Fruit fly (Drosophila melanogaster): ENCODE results near the gene loh.

The loh gene

DNA sequence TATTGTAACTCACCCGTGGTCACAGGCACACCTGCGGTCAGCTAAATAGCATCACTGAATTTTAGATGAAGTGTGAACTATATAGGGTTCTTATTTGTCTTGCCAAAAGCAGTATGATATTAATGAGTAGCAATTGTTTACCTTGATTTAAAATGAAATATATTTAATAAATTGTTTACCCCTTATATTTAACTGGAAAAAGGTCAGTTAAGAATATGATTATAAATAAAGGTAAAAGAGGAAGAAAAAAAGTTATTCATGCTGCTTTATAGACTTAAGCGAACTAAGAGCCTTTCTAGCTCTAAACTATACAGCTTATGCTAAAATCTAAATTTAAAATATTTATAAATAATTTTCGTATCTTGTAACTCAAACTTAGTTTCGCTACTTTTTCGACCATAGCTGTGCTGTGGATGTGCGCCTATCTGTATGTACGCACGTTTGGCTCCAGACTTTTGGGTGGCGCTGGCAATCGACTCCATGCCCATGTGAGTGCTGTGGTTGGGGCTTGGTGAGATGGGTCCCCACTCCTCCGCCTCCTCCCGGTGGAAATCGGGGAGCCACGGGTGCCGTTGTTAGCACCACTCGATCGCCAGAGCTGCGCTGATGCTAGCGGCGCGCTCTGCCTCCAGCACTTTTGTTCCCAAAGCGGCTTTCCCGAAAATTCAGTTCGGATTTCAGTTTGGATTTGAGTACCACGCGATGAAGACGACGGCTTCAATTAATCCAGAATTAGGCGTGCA is at the start of gene loh:
Gene loh, plus strand, starts transcription at position 487 of the 743 bp plus-strand sequence.
- no peak for TF ChIP-seq noc (tag; optimal IDR thresholded peaks at IDR 0.05)

dm6 chr2L:10393467-10393866 is 48.9 kb upstream of the loh start:
- no peak for TF ChIP-seq noc (tag; optimal IDR thresholded peaks at IDR 0.05)

DNA sequence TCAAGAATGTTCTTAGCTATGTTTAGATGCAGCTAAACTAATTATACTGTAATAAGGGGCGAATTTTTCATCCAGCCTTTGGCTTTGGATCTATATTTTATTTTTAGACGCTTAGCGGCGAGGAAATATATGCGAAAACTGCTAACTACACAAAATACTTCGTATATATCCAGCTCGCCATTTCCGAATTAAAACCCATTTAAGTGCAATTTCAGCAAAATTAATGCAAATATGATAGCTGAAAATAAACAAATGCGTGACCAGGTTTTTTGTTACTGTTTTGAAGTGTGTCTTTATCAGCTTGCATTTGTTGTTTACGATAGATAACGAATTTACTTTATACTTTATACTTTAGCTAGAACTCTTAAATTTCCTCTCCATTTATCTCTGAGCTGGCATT is 47.3 kb upstream of the loh start:
- no peak for TF ChIP-seq noc (tag; optimal IDR thresholded peaks at IDR 0.05)

- TF ChIP-seq noc (tag; optimal IDR thresholded peaks at IDR 0.05): no peak
These were observed 46.5 kb upstream of the loh start, which contains the start of gene Mdh1 for dm6 chr2L:10395642-10396487. Gene Mdh1, minus strand, starts transcription at chr2L:10396332.

- no peak for TF ChIP-seq noc (tag; optimal IDR thresholded peaks at IDR 0.05)
These were observed 45.9 kb upstream of the loh start, which contains the start of gene Cnot4 for dm6 chr2L:10396488-10396824. Gene Cnot4, plus strand, starts transcription at chr2L:10396716.

- TF ChIP-seq noc (tag; optimal IDR thresholded peaks at IDR 0.05): no peak
These were observed 45.3 kb upstream of the loh start for dm6 chr2L:10396877-10397587.

- no peak for TF ChIP-seq noc (tag; optimal IDR thresholded peaks at IDR 0.05)
These were observed 38.5 kb upstream of the loh start for dm6 chr2L:10403803-10404315.

- TF ChIP-seq noc (tag; optimal IDR thresholded peaks at IDR 0.05): no peak
These were observed 37.2 kb upstream of the loh start, which contains the start of the genes CG17768, LSm-4 and Ir31a for dm6 chr2L:10405008-10405654. Gene CG17768, minus strand, starts transcription at chr2L:10405203. Gene LSm-4, minus strand, starts transcription at chr2L:10405203. Gene Ir31a, plus strand, starts transcription at chr2L:10405565.

- TF ChIP-seq noc (tag; optimal IDR thresholded peaks at IDR 0.05): no peak
These were observed 34.2 kb upstream of the loh start, which contains the start of the genes Ip259 and RpS27A for dm6 chr2L:10408122-10408576. Gene Ip259, plus strand, starts transcription at chr2L:10408352. Gene RpS27A, plus strand, starts transcription at chr2L:10408352.

DNA sequence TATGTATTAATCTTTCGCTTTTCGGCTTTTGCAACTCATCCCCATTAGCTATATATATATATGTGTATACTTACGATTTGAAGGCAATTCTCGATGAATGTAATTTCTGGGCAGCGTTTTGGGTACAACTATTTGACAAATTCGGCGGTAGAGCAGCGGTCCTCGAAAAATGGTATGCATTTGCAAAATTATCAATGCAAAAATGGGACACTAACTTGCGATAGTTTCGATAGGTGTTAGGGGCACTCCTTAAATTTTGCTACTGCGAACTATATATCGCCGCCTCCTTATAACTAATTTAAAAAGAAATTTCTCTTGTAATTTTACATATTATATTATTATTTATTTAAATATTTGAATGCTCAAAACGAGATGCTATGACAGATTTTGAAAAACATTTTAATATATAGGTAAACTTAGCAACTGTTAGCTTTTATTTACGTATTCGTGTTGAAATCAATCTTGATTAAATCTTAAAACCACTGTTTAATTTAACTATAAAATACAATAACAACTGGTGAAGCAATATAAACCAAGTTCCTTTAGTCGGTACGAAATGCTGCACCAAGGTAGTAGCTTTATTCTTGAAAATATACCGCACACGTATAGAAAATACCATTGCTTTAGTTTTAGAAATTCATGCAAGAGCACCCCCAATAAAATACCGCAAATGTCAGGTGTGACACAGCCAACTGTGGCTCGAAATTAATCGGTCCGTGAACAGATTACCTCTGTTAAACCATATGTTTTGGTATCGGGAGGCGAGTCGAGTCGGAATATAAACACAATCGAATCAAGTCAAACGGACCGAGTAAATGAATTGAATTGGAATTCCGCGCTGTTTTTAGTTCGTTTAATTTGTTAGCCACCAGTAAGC is 28.8 kb upstream of the loh start, which contains the start of the genes CG5355 and Klp31E:
Gene CG5355, minus strand, starts transcription at position 213 of the 877 bp plus-strand sequence.
Gene Klp31E, plus strand, starts transcription at position 767 of the 877 bp plus-strand sequence.
- no peak for TF ChIP-seq noc (tag; optimal IDR thresholded peaks at IDR 0.05)

DNA sequence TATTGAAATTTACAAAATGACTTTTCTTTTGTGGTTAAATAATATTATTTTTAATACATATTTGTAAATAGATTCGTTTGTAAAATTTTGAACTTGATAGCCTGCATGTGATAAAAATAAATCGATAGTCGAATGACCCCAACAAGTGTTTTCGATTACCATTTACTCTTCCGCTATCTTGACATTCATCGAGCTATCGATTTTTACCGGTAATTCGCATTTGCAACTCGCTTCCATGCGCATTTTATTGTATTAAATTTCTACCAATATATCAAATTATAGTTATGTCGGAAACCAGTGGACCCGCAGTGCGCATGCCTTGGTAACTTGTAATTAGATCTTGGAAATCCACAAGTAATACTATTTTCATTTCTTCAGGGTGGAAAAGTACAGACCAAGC is 23.4 kb upstream of the loh start, which contains the start of gene RfC3:
Gene RfC3, plus strand, starts transcription at position 210 of the 400 bp plus-strand sequence.
- no peak for TF ChIP-seq noc (tag; optimal IDR thresholded peaks at IDR 0.05)

- no peak for TF ChIP-seq noc (tag; optimal IDR thresholded peaks at IDR 0.05)
These were observed 19.4 kb upstream of the loh start, which contains the start of the genes pie and Wdfy2 for dm6 chr2L:10422643-10423606. Gene pie, minus strand, starts transcription at chr2L:10422780. Gene Wdfy2, plus strand, starts transcription at chr2L:10423291.
